Fruit fly (Drosophila melanogaster): Measurements from ENCODE around the gene Task7.

The Task7 gene

DNA sequence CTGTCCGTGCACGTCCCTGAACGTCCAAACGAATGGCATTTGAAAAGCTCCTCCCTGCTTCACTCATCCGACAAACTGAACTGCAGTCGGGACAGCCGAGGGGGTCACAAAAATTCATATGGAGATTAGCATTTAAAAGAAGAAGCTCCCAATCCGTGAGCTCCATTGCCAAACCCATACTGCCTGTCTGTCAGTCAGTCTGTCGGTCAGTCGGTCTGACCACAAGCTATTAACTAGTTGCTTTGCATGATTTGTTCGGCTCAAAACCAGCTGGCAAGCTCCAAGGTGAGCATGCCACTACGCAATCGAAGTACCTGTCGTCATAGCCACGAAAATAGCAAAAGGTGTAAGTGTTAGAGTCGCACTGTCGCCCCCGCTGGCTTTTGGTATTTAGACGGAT, 21.7 kb upstream of the Task7 start:
- no peak for TF ChIP-seq usp (GFP tag; optimal IDR thresholded peaks at IDR 0.05)
- no peak for TF ChIP-seq sage (GFP tag; optimal IDR thresholded peaks at IDR 0.05)
- no peak for TF ChIP-seq Vsx2 (GFP tag; optimal IDR thresholded peaks at IDR 0.05; ENCODE audit: partially characterized antibody)
- TF ChIP-seq CG9705 (GFP tag; optimal IDR thresholded peaks at IDR 0.05): no peak
- no peak for TF ChIP-seq Dfd (GFP tag; optimal IDR thresholded peaks at IDR 0.05)
- TF ChIP-seq GATAd (GFP tag; optimal IDR thresholded peaks at IDR 0.05): no peak
- TF ChIP-seq Mio (GFP tag; optimal IDR thresholded peaks at IDR 0.05): no peak
- no peak for TF ChIP-seq rgr (GFP tag; optimal IDR thresholded peaks at IDR 0.05)
- TF ChIP-seq Sp1 (GFP tag; optimal IDR thresholded peaks at IDR 0.05): no peak
- TF ChIP-seq psq (GFP tag; optimal IDR thresholded peaks at IDR 0.05): no peak
- no peak for TF ChIP-seq pan (optimal IDR thresholded peaks at IDR 0.05)
- TF ChIP-seq Hnf4 (GFP tag; optimal IDR thresholded peaks at IDR 0.05): no peak
- no peak for TF ChIP-seq Dif (GFP tag; optimal IDR thresholded peaks at IDR 0.05; ENCODE audit: partially characterized antibody)
- TF ChIP-seq CrebA (GFP tag; optimal IDR thresholded peaks at IDR 0.05; ENCODE audit: borderline replicate concordance): no peak
- TF ChIP-seq Jra (GFP tag; optimal IDR thresholded peaks at IDR 0.05): no peak
- TF ChIP-seq Rel (GFP tag; optimal IDR thresholded peaks at IDR 0.05): no peak
- no peak for TF ChIP-seq Rel (tag; optimal IDR thresholded peaks at IDR 0.05)
- TF ChIP-seq CG32264 (GFP tag; optimal IDR thresholded peaks at IDR 0.05): no peak
- TF ChIP-seq OdsH (GFP tag; optimal IDR thresholded peaks at IDR 0.05): no peak

DNA sequence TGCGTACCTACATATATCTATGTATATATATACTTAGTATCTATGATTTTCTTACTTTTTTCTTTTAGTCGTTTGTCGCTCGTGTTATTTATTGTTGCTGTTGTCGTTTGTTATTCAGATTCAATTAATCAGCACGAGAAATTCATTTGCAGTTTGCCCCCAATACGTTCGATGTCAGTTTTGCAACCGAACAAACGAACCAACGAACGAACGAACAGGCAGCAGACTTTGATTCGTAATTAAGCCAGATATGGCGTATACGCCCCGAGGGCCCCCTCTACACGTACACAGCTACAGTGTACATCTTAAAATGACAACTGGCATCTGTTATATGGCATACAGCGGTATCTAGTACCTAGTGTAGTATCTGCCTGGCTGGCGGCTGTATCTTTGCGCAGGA, 21.2 kb upstream of the Task7 start:
- TF ChIP-seq psq (GFP tag; optimal IDR thresholded peaks at IDR 0.05) (no peak), Jra (GFP tag; optimal IDR thresholded peaks at IDR 0.05) (no peak), pan (optimal IDR thresholded peaks at IDR 0.05) (no peak), rgr (GFP tag; optimal IDR thresholded peaks at IDR 0.05) (no peak), Sp1 (GFP tag; optimal IDR thresholded peaks at IDR 0.05) (no peak), Abd-B (GFP tag; optimal IDR thresholded peaks at IDR 0.05) (no peak), Hr83 (GFP tag; optimal IDR thresholded peaks at IDR 0.05; ENCODE audit: poor library complexity, severe bottlenecking) (no peak), jim (GFP tag; optimal IDR thresholded peaks at IDR 0.05) (no peak), OdsH (GFP tag; optimal IDR thresholded peaks at IDR 0.05) (no peak), Dif (GFP tag; optimal IDR thresholded peaks at IDR 0.05; ENCODE audit: partially characterized antibody) (no peak), Dfd (GFP tag; optimal IDR thresholded peaks at IDR 0.05) (no peak), CG32264 (GFP tag; optimal IDR thresholded peaks at IDR 0.05) (no peak), br (GFP tag; optimal IDR thresholded peaks at IDR 0.05) (no peak), usp (GFP tag; optimal IDR thresholded peaks at IDR 0.05) (no peak), CrebA (GFP tag; optimal IDR thresholded peaks at IDR 0.05; ENCODE audit: borderline replicate concordance) (no peak)

DNA sequence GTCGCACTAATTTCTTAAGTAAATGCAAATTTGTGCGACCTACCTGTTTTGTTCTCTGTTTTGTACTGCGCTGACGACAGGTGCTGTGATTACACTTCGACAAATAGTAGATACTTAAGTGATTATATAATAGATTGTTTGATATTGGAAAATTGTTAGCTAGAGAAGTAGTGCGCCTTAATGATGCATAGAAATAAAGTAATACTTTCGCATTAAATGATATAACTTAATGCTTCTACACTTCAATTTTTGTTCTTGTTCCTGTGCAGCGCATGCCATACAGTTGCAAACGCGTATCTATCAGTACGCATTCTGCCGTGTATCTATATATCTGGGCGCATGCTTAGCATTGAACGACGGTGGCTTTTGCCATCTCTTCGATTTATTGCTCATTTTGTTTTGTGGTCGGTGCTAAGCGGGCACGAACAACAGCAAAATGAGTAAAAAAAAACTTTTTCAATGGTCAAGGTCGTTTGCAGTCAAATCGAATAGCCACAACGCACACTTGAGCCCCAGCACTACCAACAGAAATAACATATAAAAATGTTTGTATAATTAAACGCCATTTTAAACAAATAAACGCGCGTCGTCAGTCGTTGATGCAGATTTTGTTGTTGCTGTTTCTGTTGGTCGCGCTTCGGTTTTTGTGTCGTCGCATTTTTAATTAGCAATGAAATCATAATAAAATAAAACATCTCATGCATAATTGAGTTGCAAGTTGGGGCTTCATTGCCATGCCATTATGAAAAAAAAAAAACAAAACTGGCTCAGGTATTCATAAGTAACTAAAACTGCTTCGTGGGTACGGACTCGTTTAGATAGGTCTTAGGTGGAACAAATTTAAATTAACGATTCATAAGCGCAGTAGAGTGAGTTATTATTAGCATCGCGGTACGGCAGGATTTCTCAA, 18.5 kb upstream of the Task7 start:
- TF ChIP-seq Abd-B (GFP tag; optimal IDR thresholded peaks at IDR 0.05) (no peak), CG9705 (GFP tag; optimal IDR thresholded peaks at IDR 0.05) (no peak), dl (GFP tag; optimal IDR thresholded peaks at IDR 0.05; ENCODE audit: insufficient read depth in 1 of 2, partially characterized antibody in 2 of 2) (no peak), Dfd (GFP tag; optimal IDR thresholded peaks at IDR 0.05) (no peak), psq (GFP tag; optimal IDR thresholded peaks at IDR 0.05) (peak; percentile 3), brk (GFP tag; optimal IDR thresholded peaks at IDR 0.05) (no peak), rgr (GFP tag; optimal IDR thresholded peaks at IDR 0.05) (peak; percentile 30), N (GFP tag; optimal IDR thresholded peaks at IDR 0.05) (no peak), GATAd (GFP tag; optimal IDR thresholded peaks at IDR 0.05) (no peak), Hr78 (GFP tag; optimal IDR thresholded peaks at IDR 0.05) (no peak), fru (GFP tag; optimal IDR thresholded peaks at IDR 0.05) (peak; percentile 47), Dif (GFP tag; optimal IDR thresholded peaks at IDR 0.05; ENCODE audit: partially characterized antibody) (no peak), sv (GFP tag; optimal IDR thresholded peaks at IDR 0.05) (peak; percentile 1), dsf (GFP tag; optimal IDR thresholded peaks at IDR 0.05; ENCODE audit: borderline replicate concordance) (no peak), jim (GFP tag; optimal IDR thresholded peaks at IDR 0.05) (no peak), Mio (GFP tag; optimal IDR thresholded peaks at IDR 0.05) (no peak), pan (optimal IDR thresholded peaks at IDR 0.05) (no peak), ey (GFP tag; optimal IDR thresholded peaks at IDR 0.05) (peak; percentile 40), usp (GFP tag; optimal IDR thresholded peaks at IDR 0.05) (no peak), HLH106 (tag; optimal IDR thresholded peaks at IDR 0.05) (no peak), Sp1 (GFP tag; optimal IDR thresholded peaks at IDR 0.05) (no peak), Jra (GFP tag; optimal IDR thresholded peaks at IDR 0.05) (no peak), Hr83 (GFP tag; optimal IDR thresholded peaks at IDR 0.05; ENCODE audit: poor library complexity, severe bottlenecking) (no peak), Vsx2 (GFP tag; optimal IDR thresholded peaks at IDR 0.05; ENCODE audit: partially characterized antibody) (no peak), sage (GFP tag; optimal IDR thresholded peaks at IDR 0.05) (no peak), lola (GFP tag; optimal IDR thresholded peaks at IDR 0.05) (no peak), foxo (GFP tag; optimal IDR thresholded peaks at IDR 0.05) (peak in 1 of 2 experiments; percentile 50), Hnf4 (GFP tag; optimal IDR thresholded peaks at IDR 0.05) (no peak), br (GFP tag; optimal IDR thresholded peaks at IDR 0.05) (no peak), OdsH (GFP tag; optimal IDR thresholded peaks at IDR 0.05) (peak; percentile 36), dmrt93B (GFP tag; optimal IDR thresholded peaks at IDR 0.05) (no peak), Rel (GFP tag; optimal IDR thresholded peaks at IDR 0.05) (no peak), Rel (tag; optimal IDR thresholded peaks at IDR 0.05) (no peak), CG32264 (GFP tag; optimal IDR thresholded peaks at IDR 0.05) (no peak), Myc (optimal IDR thresholded peaks at IDR 0.05) (no peak), h (GFP tag; optimal IDR thresholded peaks at IDR 0.05) (no peak), tai (GFP tag; optimal IDR thresholded peaks at IDR 0.05) (no peak), CrebA (GFP tag; optimal IDR thresholded peaks at IDR 0.05; ENCODE audit: borderline replicate concordance) (no peak), woc (GFP tag; optimal IDR thresholded peaks at IDR 0.05) (no peak)
